Fruit fly (Drosophila melanogaster) Kc167 (cell line): Measurements from ENCODE around the gene unc-13.

Source experiments
- Sin3A ChIP-seq: fragments of >200 bp; optimal IDR thresholded peaks from 2 replicates; lab custom pipeline; 2018; ENCODE audit warnings: missing external identifiers
- h ChIP-seq: fragments of >200 bp; optimal IDR thresholded peaks from 3 replicates; lab custom pipeline; 2018; ENCODE audit warnings: missing external identifiers
- insv ChIP-seq: fragments of >200 bp; optimal IDR thresholded peaks from 3 replicates; lab custom pipeline; 2018; ENCODE audit warnings: missing external identifiers
- psq ChIP-seq: fragments of >200 bp; optimal IDR thresholded peaks from 2 replicates; lab custom pipeline; 2017; ENCODE audit warnings: missing external identifiers

DNA sequence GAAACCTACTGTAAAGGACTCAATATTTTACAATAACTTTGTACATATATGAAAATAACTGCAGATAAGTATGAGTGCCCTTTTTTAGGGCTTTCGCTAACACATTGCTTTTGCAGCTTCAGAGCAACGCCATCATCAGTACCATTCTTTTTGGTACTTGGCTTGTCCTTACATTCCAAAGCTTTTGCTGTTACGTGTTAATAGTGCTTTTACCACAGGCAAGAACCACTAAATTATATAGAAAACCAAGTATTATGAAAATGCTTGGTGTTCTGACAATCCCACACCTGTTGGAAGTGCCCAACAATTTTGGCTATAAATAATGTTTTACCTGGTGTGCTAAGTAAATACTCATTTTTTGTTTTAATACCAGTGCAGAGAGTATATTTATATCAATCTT lies 25.0 kb upstream of the unc-13 start:
- TF ChIP-seq Sin3A (lab: Kevin White, UChicago): no peak
- no peak for TF ChIP-seq h (lab: Kevin White, UChicago)
- no peak for TF ChIP-seq insv (lab: Kevin White, UChicago)
- no peak for TF ChIP-seq psq (lab: Kevin White, UChicago)
